Worm (Caenorhabditis elegans): ENCODE data around the gene clp-7.
A peak's percentile ranks its signal among the peaks of the same experiment; 100 is the strongest.

Gene clp-7

ce11 chrIV:1389599-1389998 lies 56.2 kb downstream of the clp-7 start (continued):
- no peak for TF ChIP-seq spr-3 (GFP tag; optimal IDR thresholded peaks at IDR 0.05)
- no peak for TF ChIP-seq nhr-10 (tag; optimal IDR thresholded peaks at IDR 0.05)
- TF ChIP-seq dmd-6 (GFP tag; IDR thresholded peaks at IDR 0.05), result peak; percentile 43; the same call in 1 of the 2 replicates
- TF ChIP-seq zip-11 (GFP tag; IDR thresholded peaks at IDR 0.05), result no peak
- TF ChIP-seq aha-1 (tag), result peak; percentile 26
- no peak for TF ChIP-seq F37D6.2 (tag; optimal IDR thresholded peaks at IDR 0.05)
- no peak for TF ChIP-seq fos-1 (tag; optimal IDR thresholded peaks at IDR 0.05)

- TF ChIP-seq lin-13 (GFP tag; optimal IDR thresholded peaks at IDR 0.05) (no peak), nhr-28 (tag; optimal IDR thresholded peaks at IDR 0.05) (peak; percentile 21), duxl-1 (tag; optimal IDR thresholded peaks at IDR 0.05; ENCODE audit: poor library complexity) (no peak), unc-130 (GFP tag; optimal IDR thresholded peaks at IDR 0.05) (no peak), ZK546.5 (tag; optimal IDR thresholded peaks at IDR 0.05) (no peak), F10B5.3 (tag; optimal IDR thresholded peaks at IDR 0.05) (no peak), hlh-30 (tag; optimal IDR thresholded peaks at IDR 0.05; ENCODE audit: insufficient read depth) (peak; percentile 47), mdl-1 (tag; optimal IDR thresholded peaks at IDR 0.05) (peak in 1 of 2 experiments; percentile 6), mxl-3 (GFP tag; optimal IDR thresholded peaks at IDR 0.05) (no peak)
Measured at ce11 chrIV:1389021-1389420, 56.7 kb downstream of the clp-7 start.

DNA sequence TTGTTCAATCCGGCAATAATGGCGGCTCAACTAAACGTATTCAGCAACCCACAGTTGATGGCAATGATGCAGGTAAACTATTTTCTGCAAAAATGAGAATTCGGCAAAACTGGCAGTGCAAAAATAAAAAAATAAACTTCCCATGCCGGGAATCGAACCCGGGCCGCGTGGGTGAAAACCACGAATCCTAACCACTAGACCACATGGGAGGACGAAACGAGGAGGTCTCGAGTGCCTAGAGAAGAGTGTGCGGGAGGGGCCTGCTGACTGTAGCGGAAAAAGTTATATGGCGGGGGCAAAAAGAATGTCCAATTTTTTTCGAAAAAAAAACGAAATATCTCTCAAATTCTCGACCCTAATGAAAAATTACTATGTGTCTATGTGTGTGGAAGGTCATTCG lies 57.7 kb downstream of the clp-7 start:
- TF ChIP-seq dve-1 (tag; optimal IDR thresholded peaks at IDR 0.05; ENCODE audit: insufficient read depth), result peak; percentile 38
- TF ChIP-seq arid-1 (GFP tag; conservative IDR thresholded peaks at IDR 0.05), result peak; percentile 64
- TF ChIP-seq rbr-2 (tag; optimal IDR thresholded peaks at IDR 0.05), result peak; percentile 48
- no peak for TF ChIP-seq T20F7.1 (GFP tag; optimal IDR thresholded peaks at IDR 0.05)
- TF ChIP-seq daf-16 (GFP tag; optimal IDR thresholded peaks at IDR 0.05), result peak in 1 of 2 experiments; percentile 13
- TF ChIP-seq daf-16 (tag; optimal IDR thresholded peaks at IDR 0.05), result peak; percentile 4
- peak; percentile 54 for TF ChIP-seq duxl-1 (tag; optimal IDR thresholded peaks at IDR 0.05; ENCODE audit: poor library complexity)
- TF ChIP-seq egl-43 (GFP tag; IDR thresholded peaks at IDR 0.05), result peak; percentile 85
- TF ChIP-seq nhr-77 (tag; optimal IDR thresholded peaks at IDR 0.05), result peak; percentile 5
- peak; percentile 45 for TF ChIP-seq hlh-11 (tag; optimal IDR thresholded peaks at IDR 0.05)
- TF ChIP-seq nhr-42 (GFP tag; IDR thresholded peaks at IDR 0.05), result peak; percentile 65; the same call in 1 of the 2 replicates
- peak in 1 of 2 experiments; percentile 55 for TF ChIP-seq mdl-1 (tag; optimal IDR thresholded peaks at IDR 0.05)
- TF ChIP-seq F26F4.8 (GFP tag; conservative IDR thresholded peaks at IDR 0.05), result 0 out of 2 replicates have a peak, but pooled peaks have one; percentile 50
- no peak for TF ChIP-seq ama-1 (optimal IDR thresholded peaks at IDR 0.05)
- TF ChIP-seq lin-39 (tag; optimal IDR thresholded peaks at IDR 0.05), result no peak
- peak; percentile 83 for TF ChIP-seq hmg-1.1 (GFP tag; IDR thresholded peaks at IDR 0.05)
- peak in 1 of 2 experiments; percentile 29 for TF ChIP-seq lsy-2 (tag; optimal IDR thresholded peaks at IDR 0.05)
- TF ChIP-seq ZK337.2 (GFP tag; IDR thresholded peaks at IDR 0.05), result peak; percentile 38; the same call in 1 of the 2 replicates
- TF ChIP-seq mdt-29 (GFP tag; IDR thresholded peaks at IDR 0.05), result peak; percentile 48
- no peak for TF ChIP-seq F10B5.3 (tag; optimal IDR thresholded peaks at IDR 0.05)
- peak; percentile 47; the same call in 1 of the 2 replicates for TF ChIP-seq set-16 (GFP tag; IDR thresholded peaks at IDR 0.05)
- TF ChIP-seq lin-1 (GFP tag; IDR thresholded peaks at IDR 0.05), result 0 out of 2 replicates have a peak, but pooled peaks have one; percentile 23
- peak; percentile 33 for TF ChIP-seq lin-13 (GFP tag; optimal IDR thresholded peaks at IDR 0.05)
- TF ChIP-seq dmd-6 (GFP tag; IDR thresholded peaks at IDR 0.05), result peak; percentile 62
- no peak for TF ChIP-seq Y75B8A.6 (GFP tag; IDR thresholded peaks at IDR 0.05)
- peak; percentile 86 for TF ChIP-seq lim-7 (GFP tag; IDR thresholded peaks at IDR 0.05)
- TF ChIP-seq ztf-11 (tag; optimal IDR thresholded peaks at IDR 0.05), result no peak
- peak; percentile 83 for TF ChIP-seq vab-7 (GFP tag; IDR thresholded peaks at IDR 0.05)
- peak; percentile 5 for TF ChIP-seq spr-1 (tag; optimal IDR thresholded peaks at IDR 0.05)
- peak; percentile 59 for TF ChIP-seq hlh-30 (tag; optimal IDR thresholded peaks at IDR 0.05; ENCODE audit: insufficient read depth)
- peak; percentile 79 for TF ChIP-seq tra-1 (GFP tag; IDR thresholded peaks at IDR 0.05)
- TF ChIP-seq fos-1 (tag; optimal IDR thresholded peaks at IDR 0.05), result no peak
- no peak for TF ChIP-seq zfp-2 (tag; optimal IDR thresholded peaks at IDR 0.05)
- 0 out of 2 replicates have a peak, but pooled peaks have one; percentile 26 for TF ChIP-seq ceh-44 (GFP tag; IDR thresholded peaks at IDR 0.05)
- TF ChIP-seq nhr-102 (tag; optimal IDR thresholded peaks at IDR 0.05), result peak; percentile 36
- no peak for TF ChIP-seq daf-19 (GFP tag; conservative IDR thresholded peaks at IDR 0.05)
- peak; percentile 19; the same call in 1 of the 2 replicates for TF ChIP-seq T26A8.4 (GFP tag; IDR thresholded peaks at IDR 0.05)
- TF ChIP-seq ceh-62 (tag; optimal IDR thresholded peaks at IDR 0.05), result no peak
